Fruit fly (Drosophila melanogaster): Measurements from ENCODE around the gene CG15213.

The CG15213 gene

dm6 chr3L:5132966-5133365 is at the start of gene CG15213:
Gene CG15213, minus strand, starts transcription at chr3L:5133220.
- TF ChIP-seq cyc (GFP tag; optimal IDR thresholded peaks at IDR 0.05) (no peak), dsx (GFP tag; optimal IDR thresholded peaks at IDR 0.05; ENCODE audit: poor library complexity, severe bottlenecking) (no peak), Eip78C (GFP tag) (peak; percentile 2), ss (GFP tag; optimal IDR thresholded peaks at IDR 0.05) (peak; percentile 13 to 47), CG6163 (GFP tag; IDR thresholded peaks at IDR 0.05) (0 out of 3 replicates have a peak, but pooled peaks have one; percentile 16)

DNA sequence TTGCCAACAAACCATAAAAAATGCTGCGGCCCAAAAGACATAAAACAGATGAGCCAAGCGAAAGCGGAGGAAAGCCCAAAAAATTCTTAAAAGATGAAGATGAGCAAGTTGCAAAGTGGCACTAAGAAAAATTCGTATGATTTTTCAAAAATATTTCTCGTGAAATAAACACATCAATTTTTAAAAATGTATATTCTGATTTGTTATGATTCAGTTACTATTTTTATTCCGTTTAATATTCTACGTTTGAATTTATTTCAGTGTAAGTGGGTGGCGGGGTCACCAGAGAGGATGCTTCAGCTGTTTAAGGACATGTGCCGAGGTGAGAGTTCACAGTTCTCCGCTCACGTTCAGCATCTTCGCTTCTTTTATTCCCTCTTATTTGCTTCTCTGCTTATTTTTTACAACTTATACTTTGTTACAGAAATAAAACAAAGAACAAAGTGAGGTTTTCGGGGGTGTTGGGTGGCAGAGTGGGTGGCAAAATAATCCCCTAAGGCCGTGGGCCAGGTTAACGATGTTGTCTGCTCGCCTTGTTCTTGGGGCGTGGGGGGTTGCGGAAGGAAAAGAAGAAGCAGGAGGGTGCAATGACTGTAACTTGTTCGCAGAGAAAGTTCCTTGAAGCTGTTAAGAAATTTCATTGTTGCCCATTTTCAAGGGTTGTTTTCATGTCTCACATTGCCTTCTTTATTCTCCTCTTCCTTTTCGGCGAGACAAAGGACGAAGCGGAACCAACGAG is 49.4 kb upstream of the CG15213 start:
- TF ChIP-seq CG6854 (GFP tag; optimal IDR thresholded peaks at IDR 0.05) = no peak
- TF ChIP-seq Sox102F (GFP tag; optimal IDR thresholded peaks at IDR 0.05) = peak; percentile 41
- peak; percentile 23 for TF ChIP-seq lz (GFP tag; optimal IDR thresholded peaks at IDR 0.05)
- peak; percentile 20 for TF ChIP-seq CG3032 (tag; optimal IDR thresholded peaks at IDR 0.05)
- no peak for TF ChIP-seq fd85E (GFP tag; optimal IDR thresholded peaks at IDR 0.05)
- TF ChIP-seq Blimp-1 (GFP tag; optimal IDR thresholded peaks at IDR 0.05) = no peak
- no peak for TF ChIP-seq CG4318 (GFP tag; optimal IDR thresholded peaks at IDR 0.05)
- peak; percentile 60 for TF ChIP-seq Met (GFP tag; optimal IDR thresholded peaks at IDR 0.05)
- TF ChIP-seq CG32006 (GFP tag; optimal IDR thresholded peaks at IDR 0.05) = peak; percentile 34
- no peak for TF ChIP-seq dsx (GFP tag; optimal IDR thresholded peaks at IDR 0.05; ENCODE audit: poor library complexity, severe bottlenecking)
- peak; percentile 10 for TF ChIP-seq net (GFP tag; optimal IDR thresholded peaks at IDR 0.05)
- TF ChIP-seq dac (GFP tag; optimal IDR thresholded peaks at IDR 0.05) = no peak
- TF ChIP-seq Gug (GFP tag; IDR thresholded peaks at IDR 0.05) = no peak
- TF ChIP-seq CG15336 (GFP tag; IDR thresholded peaks at IDR 0.05) = peak; percentile 33; the same call in 1 of the 2 replicates
- peak; percentile 86 for TF ChIP-seq Eip78C (GFP tag)
- TF ChIP-seq CG10631 (GFP tag; optimal IDR thresholded peaks at IDR 0.05) = peak; percentile 22
- TF ChIP-seq Eip75B (GFP tag; optimal IDR thresholded peaks at IDR 0.05) = peak; percentile 32
- peak; percentile 30 for TF ChIP-seq Hr39 (GFP tag; optimal IDR thresholded peaks at IDR 0.05)
- TF ChIP-seq CG7368 (GFP tag; optimal IDR thresholded peaks at IDR 0.05) = peak; percentile 3
- no peak for TF ChIP-seq CG1621 (tag; optimal IDR thresholded peaks at IDR 0.05)
- TF ChIP-seq Smox (GFP tag; optimal IDR thresholded peaks at IDR 0.05) = peak; percentile 36
- TF ChIP-seq Lpt (GFP tag; optimal IDR thresholded peaks at IDR 0.05) = no peak
- TF ChIP-seq CG11294 (GFP tag; IDR thresholded peaks at IDR 0.05) = no peak
- peak in 1 of 2 experiments; percentile 28 for TF ChIP-seq salr (GFP tag; optimal IDR thresholded peaks at IDR 0.05)
- TF ChIP-seq CG10669 (GFP tag; optimal IDR thresholded peaks at IDR 0.05) = peak; percentile 21
- 0 out of 3 replicates have a peak, but pooled peaks have one; percentile 21 for TF ChIP-seq CG8119 (GFP tag; IDR thresholded peaks at IDR 0.05)
- peak; percentile 20 for TF ChIP-seq Ets96B (tag; optimal IDR thresholded peaks at IDR 0.05)
- TF ChIP-seq CG8319 (GFP tag; optimal IDR thresholded peaks at IDR 0.05) = peak; percentile 44
- TF ChIP-seq CG11902 (GFP tag; optimal IDR thresholded peaks at IDR 0.05) = peak; percentile 11
- TF ChIP-seq Ets21C (GFP tag; optimal IDR thresholded peaks at IDR 0.05) = peak; percentile 16
- no peak for TF ChIP-seq CG9139 (GFP tag; optimal IDR thresholded peaks at IDR 0.05)
- peak; percentile 43 for TF ChIP-seq CG6792 (GFP tag; optimal IDR thresholded peaks at IDR 0.05)
- peak; percentile 0 for TF ChIP-seq Hr4 (GFP tag; optimal IDR thresholded peaks at IDR 0.05)
- TF ChIP-seq CG34406 (GFP tag; optimal IDR thresholded peaks at IDR 0.05) = peak; percentile 26
- no peak for TF ChIP-seq fd59A (GFP tag; optimal IDR thresholded peaks at IDR 0.05)
- peak; percentile 29 for TF ChIP-seq spab (GFP tag; optimal IDR thresholded peaks at IDR 0.05)
- 0 out of 3 replicates have a peak, but pooled peaks have one; percentile 28 for TF ChIP-seq eg (GFP tag; IDR thresholded peaks at IDR 0.05)
- no peak for TF ChIP-seq CG16779 (tag; optimal IDR thresholded peaks at IDR 0.05)
- peak; percentile 52 for TF ChIP-seq CG31627 (GFP tag; optimal IDR thresholded peaks at IDR 0.05)
- TF ChIP-seq CG8632 (GFP tag; optimal IDR thresholded peaks at IDR 0.05) = peak; percentile 27
- peak; percentile 10 for TF ChIP-seq CG6808 (GFP tag; optimal IDR thresholded peaks at IDR 0.05)
- peak; percentile 69 for TF ChIP-seq svp (GFP tag)
- TF ChIP-seq ss (GFP tag; optimal IDR thresholded peaks at IDR 0.05) = no peak
- peak; percentile 40 for TF ChIP-seq esn (GFP tag; optimal IDR thresholded peaks at IDR 0.05)
- no peak for TF ChIP-seq CG11762 (GFP tag; optimal IDR thresholded peaks at IDR 0.05; ENCODE audit: insufficient read depth)
- peak; percentile 36 for TF ChIP-seq CG3919 (GFP tag; optimal IDR thresholded peaks at IDR 0.05)

All from whole organism, prepupa.